Worm (Caenorhabditis elegans) whole organism, mixed stage, embryonic: ENCODE results near the gene pqn-94.

Experiments
- ceh-43 ChIP-seq: fragments of 200-800 bp; sonication (Bioruptor generic); optimal IDR thresholded peaks from 2 replicates; lab custom pipeline; 2018; ENCODE audit warnings: mild to moderate bottlenecking, missing genetic modification characterization, moderate library complexity, missing compliant biosample characterization
- elt-1 ChIP-seq: sonication (generic microtip); optimal IDR thresholded peaks from 2 replicates; lab custom pipeline; 2017; ENCODE audit warnings: missing genetic modification characterization, mild to moderate bottlenecking, missing compliant biosample characterization, antibody characterized with exemption, moderate library complexity, borderline replicate concordance; ENCODE audit not compliant: insufficient read depth
- elt-3 ChIP-seq: fragments of 150-350 bp; optimal IDR thresholded peaks from 2 replicates; lab custom pipeline; 2014; ENCODE audit warnings: missing biosample characterization, missing genetic modification characterization
- hlh-1 ChIP-seq: fragments of 150-350 bp; optimal IDR thresholded peaks from 2 replicates; lab custom pipeline; 2014; ENCODE audit warnings: missing biosample characterization, missing genetic modification reagents, missing genetic modification characterization
- nhr-237 ChIP-seq: fragments of 150-350 bp; optimal IDR thresholded peaks from 2 replicates; lab custom pipeline; 2014; ENCODE audit warnings: missing biosample characterization, missing genetic modification characterization
- nhr-28 ChIP-seq: fragments of 150-350 bp; optimal IDR thresholded peaks from 2 replicates; lab custom pipeline; 2014; ENCODE audit warnings: missing biosample characterization, missing genetic modification characterization
- pha-4 ChIP-seq: fragments of 150-350 bp; optimal IDR thresholded peaks from 2 replicates; lab custom pipeline; 2018; ENCODE audit warnings: missing biosample characterization, missing genetic modification reagents, missing genetic modification characterization
- sptf-1 ChIP-seq: sonication (generic microtip); optimal IDR thresholded peaks from 2 replicates; lab custom pipeline; 2017; ENCODE audit warnings: mild to moderate bottlenecking, missing genetic modification characterization, moderate library complexity, missing compliant biosample characterization
- tbx-8 ChIP-seq: fragments of 200-800 bp; sonication (Bioruptor generic); optimal IDR thresholded peaks from 2 replicates; lab custom pipeline; 2018; ENCODE audit warnings: mild to moderate bottlenecking, missing genetic modification characterization, moderate library complexity, missing compliant biosample characterization
- unc-62 ChIP-seq: fragments of 150-350 bp; optimal IDR thresholded peaks from 2 replicates; lab custom pipeline; 2014; ENCODE audit warnings: missing biosample characterization, missing genetic modification reagents, missing genetic modification characterization

ce11 chrV:20317442-20317841 lies 37.8 kb upstream of the pqn-94 start, which contains the start of gene Y113G7C.1:
- no peak for TF ChIP-seq elt-3 (tag; lab: Kevin White, UChicago)
- TF ChIP-seq ceh-43 (GFP tag; lab: Kevin White, UChicago) = no peak
- no peak for TF ChIP-seq unc-62 (GFP tag; lab: Kevin White, UChicago)
- no peak for TF ChIP-seq sptf-1 (tag; lab: Kevin White, UChicago)
- no peak for TF ChIP-seq nhr-28 (tag; lab: Kevin White, UChicago)
- TF ChIP-seq nhr-237 (tag; lab: Kevin White, UChicago) = no peak
- no peak for TF ChIP-seq pha-4
- no peak for TF ChIP-seq hlh-1 (tag; lab: Kevin White, UChicago)
- no peak for TF ChIP-seq elt-1 (tag; lab: Kevin White, UChicago)
- TF ChIP-seq tbx-8 = no peak
